Fruit fly (Drosophila melanogaster) whole organism, embryonic: Measurements from ENCODE around the gene Vlet.

Source experiments
- Abd-B ChIP-seq: fragments of 200-800 bp; sonication (Bioruptor generic); optimal IDR thresholded peaks from 2 replicates; lab custom pipeline; 2018; ENCODE audit warnings: missing biosample characterization, mild to moderate bottlenecking, missing genetic modification characterization, moderate library complexity
- Atf-2 ChIP-seq: fragments of 200-800 bp; sonication (Bioruptor generic); optimal IDR thresholded peaks from 2 replicates; lab custom pipeline; 2016; ENCODE audit warnings: missing biosample characterization, missing genetic modification characterization
- CG11093 ChIP-seq: fragments of 200-800 bp; sonication (Bioruptor generic); IDR thresholded peaks from 3 replicates; pipeline ENCODE4 v1.3.6; 2022; ENCODE audit warnings: missing biosample characterization, missing genetic modification characterization
- CG11398 ChIP-seq: fragments of 200-800 bp; sonication (Bioruptor generic); optimal IDR thresholded peaks from 2 replicates; lab custom pipeline; 2016; ENCODE audit warnings: missing biosample characterization, missing genetic modification characterization
- CG12236 ChIP-seq: fragments of 200-800 bp; sonication (Bioruptor generic); optimal IDR thresholded peaks from 2 replicates; lab custom pipeline; 2016; ENCODE audit warnings: missing biosample characterization, missing genetic modification characterization
- CG13894 ChIP-seq: fragments of 200-800 bp; sonication (Bioruptor generic); optimal IDR thresholded peaks from 3 replicates; lab custom pipeline; 2018; ENCODE audit warnings: missing biosample characterization, mild to moderate bottlenecking, missing genetic modification characterization, moderate library complexity
- CG18764 ChIP-seq: fragments of 200-800 bp; sonication (Bioruptor generic); optimal IDR thresholded peaks from 3 replicates; lab custom pipeline; 2016; ENCODE audit warnings: missing biosample characterization, missing genetic modification characterization
- CG2678 ChIP-seq: fragments of 200-800 bp; sonication (Bioruptor generic); optimal IDR thresholded peaks from 3 replicates; lab custom pipeline; 2019; ENCODE audit warnings: missing biosample characterization, mild to moderate bottlenecking, missing genetic modification characterization, moderate library complexity
- CG2712 ChIP-seq: fragments of 200-800 bp; optimal IDR thresholded peaks from 3 replicates; lab custom pipeline; 2019; ENCODE audit warnings: missing biosample characterization, mild to moderate bottlenecking, missing genetic modification characterization, moderate library complexity
- CG32767 ChIP-seq: fragments of 200-800 bp; sonication (Bioruptor generic); IDR thresholded peaks from 2 replicates; pipeline ENCODE4 v1.3.6; 2022; ENCODE audit warnings: missing biosample characterization, missing genetic modification characterization
- CG32772 ChIP-seq: fragments of 200-800 bp; sonication (Bioruptor generic); IDR thresholded peaks from 2 replicates; pipeline ENCODE4 v1.3.6; 2022; ENCODE audit warnings: missing biosample characterization, missing genetic modification characterization
- CG3838 ChIP-seq: fragments of 200-800 bp; sonication (Bioruptor generic); optimal IDR thresholded peaks from 3 replicates; lab custom pipeline; 2016; ENCODE audit warnings: missing biosample characterization, missing genetic modification characterization
- CG3995 ChIP-seq: fragments of 200-800 bp; sonication (Bioruptor generic); optimal IDR thresholded peaks from 3 replicates; lab custom pipeline; 2016; ENCODE audit warnings: missing biosample characterization, missing genetic modification characterization
- CG4730 ChIP-seq: fragments of 200-800 bp; sonication (Bioruptor generic); IDR thresholded peaks from 2 replicates; pipeline ENCODE4 v1.3.6; 2022; ENCODE audit warnings: missing biosample characterization, missing genetic modification characterization
- CG6791 ChIP-seq: fragments of 200-800 bp; sonication (Bioruptor generic); IDR thresholded peaks from 3 replicates; pipeline ENCODE4 v1.3.6; 2022; ENCODE audit warnings: missing biosample characterization, missing genetic modification characterization; ENCODE audit not compliant: partially characterized antibody
- CG6854 ChIP-seq: fragments of 200-800 bp; sonication (Bioruptor generic); optimal IDR thresholded peaks from 3 replicates; lab custom pipeline; 2017; ENCODE audit warnings: missing biosample characterization, mild to moderate bottlenecking, missing genetic modification characterization
- CG8359 ChIP-seq: fragments of 200-800 bp; sonication (Bioruptor generic); optimal IDR thresholded peaks from 2 replicates; lab custom pipeline; 2017; ENCODE audit warnings: missing biosample characterization, mild to moderate bottlenecking, missing genetic modification characterization, borderline replicate concordance
- CG9727 ChIP-seq: fragments of 200-800 bp; sonication (Bioruptor generic); optimal IDR thresholded peaks from 3 replicates; lab custom pipeline; 2017; ENCODE audit warnings: missing biosample characterization, mild to moderate bottlenecking, missing genetic modification characterization
- Camta ChIP-seq: fragments of 200-800 bp; sonication (Bioruptor generic); optimal IDR thresholded peaks from 2 replicates; lab custom pipeline; 2016; ENCODE audit warnings: missing biosample characterization, missing genetic modification characterization
- Dek ChIP-seq: fragments of 200-800 bp; sonication (Bioruptor generic); optimal IDR thresholded peaks from 3 replicates; lab custom pipeline; 2019; ENCODE audit warnings: missing biosample characterization, mild to moderate bottlenecking, missing genetic modification characterization, moderate library complexity
- Dll ChIP-seq: fragments of 200-800 bp; sonication (Bioruptor generic); IDR thresholded peaks from 4 replicates; pipeline ENCODE4 v1.3.6; 2022; ENCODE audit warnings: missing biosample characterization, missing genetic modification characterization; ENCODE audit not compliant: partially characterized antibody
- MBD-R2 ChIP-seq: fragments of 200-800 bp; sonication (Bioruptor generic); IDR thresholded peaks from 2 replicates; pipeline ENCODE4 v1.3.6; 2022; ENCODE audit warnings: missing biosample characterization, missing genetic modification characterization
- Mrtf ChIP-seq: fragments of 200-800 bp; sonication (Bioruptor generic); IDR thresholded peaks from 3 replicates; pipeline ENCODE4 v1.3.6; 2022; ENCODE audit warnings: missing biosample characterization, missing genetic modification characterization
- Nf-YC ChIP-seq: fragments of 200-800 bp; optimal IDR thresholded peaks from 3 replicates; lab custom pipeline; 2019; ENCODE audit warnings: missing biosample characterization, mild to moderate bottlenecking, missing genetic modification characterization, moderate library complexity
- Pdp1 ChIP-seq, 2 experiments: fragments of 200-800 bp; sonication (Bioruptor generic); optimal IDR thresholded peaks; 3 replicates each; lab custom pipeline; 2016; ENCODE audit warnings: missing biosample characterization in 2 of 2, missing genetic modification characterization in 2 of 2, mild to moderate bottlenecking in 1 of 2, moderate library complexity in 1 of 2
- Ravus ChIP-seq: fragments of 200-800 bp; sonication (Bioruptor generic); IDR thresholded peaks from 2 replicates; pipeline ENCODE4 v1.3.6; 2022; ENCODE audit warnings: missing biosample characterization, missing genetic modification characterization
- Side ChIP-seq: fragments of 200-800 bp; sonication (Bioruptor generic); optimal IDR thresholded peaks from 2 replicates; lab custom pipeline; 2016; ENCODE audit warnings: missing biosample characterization, missing genetic modification characterization
- abd-A ChIP-seq: fragments of 200-800 bp; sonication (Bioruptor generic); optimal IDR thresholded peaks from 3 replicates; lab custom pipeline; 2019; ENCODE audit warnings: missing biosample characterization, mild to moderate bottlenecking, missing genetic modification characterization, moderate library complexity
- amos ChIP-seq: fragments of 200-800 bp; sonication (Bioruptor generic); IDR thresholded peaks from 2 replicates; pipeline ENCODE4 v1.3.6; 2022; ENCODE audit warnings: missing biosample characterization, missing genetic modification characterization; ENCODE audit not compliant: partially characterized antibody
- ash1 ChIP-seq: fragments of 200-800 bp; sonication (Bioruptor generic); optimal IDR thresholded peaks from 2 replicates; lab custom pipeline; 2018; ENCODE audit warnings: missing biosample characterization, mild to moderate bottlenecking, missing genetic modification characterization
- bbx ChIP-seq: fragments of 200-800 bp; sonication (Bioruptor generic); IDR thresholded peaks from 2 replicates; pipeline ENCODE4 v1.3.6; 2022; ENCODE audit warnings: missing biosample characterization, missing genetic modification characterization; ENCODE audit not compliant: partially characterized antibody
- bcd ChIP-seq: fragments of 200-800 bp; sonication (Bioruptor generic); optimal IDR thresholded peaks from 2 replicates; lab custom pipeline; 2017; ENCODE audit warnings: missing biosample characterization, mild to moderate bottlenecking, missing genetic modification characterization
- br ChIP-seq: fragments of >200 bp; optimal IDR thresholded peaks from 2 replicates; lab custom pipeline; 2017
- ci ChIP-seq: fragments of 200-800 bp; sonication (Bioruptor generic); IDR thresholded peaks from 3 replicates; pipeline ENCODE4 v1.3.6; 2022; ENCODE audit warnings: missing biosample characterization, missing genetic modification characterization
- croc ChIP-seq: fragments of 200-800 bp; sonication (Bioruptor generic); conservative IDR thresholded peaks from 3 replicates; pipeline ENCODE4 v1.3.6; 2022; ENCODE audit warnings: missing biosample characterization, missing genetic modification characterization
- dati ChIP-seq: fragments of 200-800 bp; sonication (Bioruptor generic); IDR thresholded peaks from 2 replicates; pipeline ENCODE4 v1.3.6; 2022; ENCODE audit warnings: missing biosample characterization, missing genetic modification characterization
- ewg ChIP-seq: fragments of 200-800 bp; sonication (Bioruptor generic); optimal IDR thresholded peaks from 3 replicates; lab custom pipeline; 2017; ENCODE audit warnings: mild to moderate bottlenecking, missing biosample characterization, missing genetic modification reagents, missing genetic modification characterization
- exex ChIP-seq: fragments of 200-800 bp; sonication (Bioruptor generic); optimal IDR thresholded peaks from 4 replicates; lab custom pipeline; 2018; ENCODE audit warnings: missing biosample characterization, mild to moderate bottlenecking, missing genetic modification characterization, moderate library complexity
- jumu ChIP-seq: fragments of 200-800 bp; sonication (Bioruptor generic); optimal IDR thresholded peaks from 3 replicates; lab custom pipeline; 2016; ENCODE audit warnings: missing biosample characterization, missing genetic modification characterization
- lola ChIP-seq, 3 experiments: fragments of >200 bp in 2 of 3; fragments of 200-800 bp in 1 of 3; sonication (Bioruptor generic) in 1 of 3; optimal IDR thresholded peaks; 2 replicates each; lab custom pipeline; 2017 to 2019; ENCODE audit warnings: missing biosample characterization in 3 of 3, missing genetic modification characterization in 3 of 3, mild to moderate bottlenecking in 1 of 3, moderate library complexity in 1 of 3
- mld ChIP-seq: fragments of 200-800 bp; sonication (Bioruptor generic); IDR thresholded peaks from 3 replicates; pipeline ENCODE4 v1.3.6; 2022; ENCODE audit warnings: missing biosample characterization, missing genetic modification characterization; ENCODE audit not compliant: partially characterized antibody
- nau ChIP-seq: fragments of 200-800 bp; sonication (Bioruptor generic); optimal IDR thresholded peaks from 3 replicates; lab custom pipeline; 2017; ENCODE audit warnings: missing biosample characterization, mild to moderate bottlenecking, missing genetic modification characterization, missing genetic modification reagents
- nom ChIP-seq: fragments of 200-800 bp; sonication (Bioruptor generic); optimal IDR thresholded peaks from 2 replicates; lab custom pipeline; 2017; ENCODE audit warnings: missing biosample characterization, missing genetic modification characterization, mild to moderate bottlenecking, moderate library complexity, missing genetic modification reagents
- p53 ChIP-seq: fragments of 200-800 bp; sonication (Bioruptor generic); optimal IDR thresholded peaks from 2 replicates; lab custom pipeline; 2016; ENCODE audit warnings: missing biosample characterization, missing genetic modification characterization
- salm ChIP-seq: fragments of 200-800 bp; sonication (Bioruptor generic); optimal IDR thresholded peaks from 2 replicates; lab custom pipeline; 2018; ENCODE audit warnings: missing biosample characterization, mild to moderate bottlenecking, missing genetic modification characterization
- scrt ChIP-seq: fragments of 200-800 bp; sonication (Bioruptor generic); optimal IDR thresholded peaks from 2 replicates; lab custom pipeline; 2018; ENCODE audit warnings: missing biosample characterization, mild to moderate bottlenecking, missing genetic modification characterization, moderate library complexity
- sr ChIP-seq: fragments of 200-800 bp; sonication (Bioruptor generic); IDR thresholded peaks from 3 replicates; pipeline ENCODE4 v1.3.6; 2022; ENCODE audit warnings: missing biosample characterization, missing genetic modification characterization
- wor ChIP-seq: fragments of 200-800 bp; sonication (Bioruptor generic); IDR thresholded peaks from 2 replicates; pipeline ENCODE4 v1.3.6; 2022; ENCODE audit warnings: missing biosample characterization, missing genetic modification characterization
- z ChIP-seq: fragments of 200-800 bp; sonication (Bioruptor generic); IDR thresholded peaks from 3 replicates; pipeline ENCODE4 v1.3.6; 2022; ENCODE audit warnings: missing biosample characterization, missing genetic modification characterization

Vlet gene

DNA sequence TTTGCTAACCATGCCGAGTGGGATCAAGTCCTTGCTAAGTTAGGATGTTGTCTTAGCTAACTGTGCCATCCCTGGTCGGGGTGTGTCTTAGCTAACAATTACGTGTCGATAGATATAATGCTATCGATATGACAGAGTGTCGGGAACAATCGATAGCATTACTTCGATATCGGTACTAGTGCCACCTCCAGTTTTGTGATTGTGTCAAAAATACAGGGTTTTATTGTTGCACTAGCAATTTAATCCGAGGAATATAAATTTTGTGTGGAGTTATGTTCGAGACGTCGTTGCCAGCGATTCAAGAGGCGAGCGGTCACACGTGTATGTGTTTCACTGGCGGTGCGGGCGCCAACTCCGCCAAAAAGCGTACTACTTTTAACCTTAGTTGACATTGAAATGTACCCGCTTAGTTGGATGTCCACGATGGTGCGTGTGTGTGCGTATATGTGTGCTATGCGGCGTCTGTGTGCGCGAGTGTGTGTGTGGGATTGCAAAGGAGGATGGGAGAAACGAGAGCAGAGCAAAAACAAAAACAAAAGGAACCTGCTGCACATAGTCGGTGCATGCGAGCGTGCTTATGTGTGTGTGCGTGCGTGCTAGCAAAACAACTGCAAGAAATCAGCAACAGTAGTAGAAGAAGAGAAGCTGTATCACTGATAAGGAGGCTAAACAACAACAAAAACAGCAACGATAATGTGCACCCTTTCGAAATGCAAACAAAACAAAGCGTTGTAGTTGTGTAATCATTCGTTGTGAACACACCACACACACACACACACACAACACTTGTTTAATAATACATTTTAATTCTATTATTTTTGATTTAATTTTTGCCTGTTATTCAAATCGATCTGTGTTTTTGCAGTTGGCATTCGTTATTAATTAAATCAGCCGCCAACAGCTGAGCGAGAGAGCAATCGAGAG lies 16.8 kb upstream of the Vlet start, which contains the start of gene PhKgamma (continued):
- peak; percentile 21 for TF ChIP-seq Nf-YC (tag; lab: Kevin White, UChicago)
- no peak for TF ChIP-seq ewg (GFP tag; lab: Kevin White, UChicago)
- peak; percentile 20 for TF ChIP-seq CG9727 (GFP tag; lab: Kevin White, UChicago)
- peak; percentile 83 for TF ChIP-seq mld (GFP tag; lab: Robert Waterston, UW)
- peak; percentile 2 for TF ChIP-seq Side
- peak; percentile 81 for TF ChIP-seq CG13894 (tag; lab: Kevin White, UChicago)
- no peak for TF ChIP-seq abd-A (tag; lab: Kevin White, UChicago)
- no peak for TF ChIP-seq CG4730
- no peak for TF ChIP-seq croc (GFP tag; lab: Robert Waterston, UW)
- no peak for TF ChIP-seq sr (GFP tag; lab: Robert Waterston, UW)
- no peak for TF ChIP-seq CG3838 (GFP tag; lab: Kevin White, UChicago)
- peak; percentile 96 for TF ChIP-seq bbx (GFP tag; lab: Robert Waterston, UW)
- no peak for TF ChIP-seq nau (GFP tag; lab: Kevin White, UChicago)
- TF ChIP-seq nom = peak; percentile 82
- TF ChIP-seq CG3995 = no peak
- no peak for TF ChIP-seq CG12236 (GFP tag; lab: Kevin White, UChicago)
- no peak for TF ChIP-seq CG32767 (GFP tag; lab: Robert Waterston, UW)
- peak; percentile 96 for TF ChIP-seq CG6791 (GFP tag; lab: Robert Waterston, UW)
- no peak for TF ChIP-seq CG18764 (GFP tag; lab: Kevin White, UChicago)
- TF ChIP-seq bcd (GFP tag; lab: Kevin White, UChicago) = no peak
- TF ChIP-seq br (lab: Kevin White, UChicago) = no peak
- TF ChIP-seq MBD-R2 (GFP tag; lab: Robert Waterston, UW) = no peak; the same call in none of the 2 replicates
- peak; percentile 45 for TF ChIP-seq jumu (GFP tag; lab: Kevin White, UChicago)
- TF ChIP-seq Atf-2 (GFP tag; lab: Kevin White, UChicago) = no peak
- no peak for TF ChIP-seq ci (GFP tag; lab: Robert Waterston, UW)
- TF ChIP-seq ash1 = no peak
- no peak for TF ChIP-seq Abd-B
- peak; percentile 33 for TF ChIP-seq CG6854 (GFP tag; lab: Kevin White, UChicago)
- TF ChIP-seq Dek (tag; lab: Kevin White, UChicago) = no peak
- peak; percentile 43 for TF ChIP-seq CG2712 (tag; lab: Kevin White, UChicago)
- no peak for TF ChIP-seq wor (GFP tag; lab: Robert Waterston, UW)
- peak; percentile 51 for TF ChIP-seq exex
- no peak for TF ChIP-seq CG11093 (GFP tag; lab: Robert Waterston, UW)
- TF ChIP-seq CG32772 (GFP tag; lab: Robert Waterston, UW) = no peak
- TF ChIP-seq Pdp1 (GFP tag; optimal IDR thresholded peaks at IDR 0.05; lab: Kevin White, UChicago) = peak in 1 of 2 experiments; percentile 84
- no peak for TF ChIP-seq dati (GFP tag; lab: Robert Waterston, UW)
- TF ChIP-seq CG2678 (tag; lab: Kevin White, UChicago) = no peak
- TF ChIP-seq CG11398 (GFP tag; lab: Kevin White, UChicago) = no peak
- TF ChIP-seq Ravus (GFP tag; lab: Robert Waterston, UW) = no peak
- no peak for TF ChIP-seq scrt (GFP tag; lab: Kevin White, UChicago)
- TF ChIP-seq salm (tag; lab: Kevin White, UChicago) = no peak
- no peak for TF ChIP-seq lola (GFP tag; optimal IDR thresholded peaks at IDR 0.05; lab: Kevin White, UChicago)
- no peak for TF ChIP-seq z (GFP tag; lab: Robert Waterston, UW)
- TF ChIP-seq amos (GFP tag; lab: Robert Waterston, UW) = peak; percentile 97
- TF ChIP-seq Mrtf (GFP tag; lab: Robert Waterston, UW) = no peak
- TF ChIP-seq p53 = peak; percentile 57
- TF ChIP-seq Camta (GFP tag; lab: Kevin White, UChicago) = no peak
- TF ChIP-seq Dll (GFP tag; lab: Robert Waterston, UW) = peak; percentile 91
- no peak for TF ChIP-seq CG8359
